Worm (Caenorhabditis elegans): ENCODE measurements around the gene F49E8.6.

- TF ChIP-seq ama-1 (optimal IDR thresholded peaks at IDR 0.05) (peak; percentile 58), ztf-11 (tag; optimal IDR thresholded peaks at IDR 0.05) (peak; percentile 46), pha-4 (tag; optimal IDR thresholded peaks at IDR 0.05) (no peak), pqm-1 (tag; optimal IDR thresholded peaks at IDR 0.05) (no peak), elt-1 (tag; optimal IDR thresholded peaks at IDR 0.05) (peak; percentile 24), unc-62 (GFP tag; optimal IDR thresholded peaks at IDR 0.05) (no peak)
Observed at ce11 chrIV:7573944-7574343, 19.5 kb upstream of the F49E8.6 start.

All from whole organism, L3 larva.